Worm (Caenorhabditis elegans) whole organism, midembryonic: Measurements from ENCODE around the gene alh-13.

ENCODE experiments used
- klf-2 ChIP-seq: fragments of 200-800 bp; sonication (Bioruptor generic); conservative IDR thresholded peaks from 2 replicates; pipeline ENCODE4 v1.3.6; 2022; ENCODE audit warnings: missing genetic modification reagents, missing genetic modification characterization, missing compliant biosample characterization
- ztf-23 ChIP-seq: fragments of 200-800 bp; sonication (Bioruptor generic); IDR thresholded peaks from 2 replicates; pipeline ENCODE4 v1.3.6; 2022; ENCODE audit warnings: missing genetic modification reagents, missing genetic modification characterization, missing compliant biosample characterization

DNA sequence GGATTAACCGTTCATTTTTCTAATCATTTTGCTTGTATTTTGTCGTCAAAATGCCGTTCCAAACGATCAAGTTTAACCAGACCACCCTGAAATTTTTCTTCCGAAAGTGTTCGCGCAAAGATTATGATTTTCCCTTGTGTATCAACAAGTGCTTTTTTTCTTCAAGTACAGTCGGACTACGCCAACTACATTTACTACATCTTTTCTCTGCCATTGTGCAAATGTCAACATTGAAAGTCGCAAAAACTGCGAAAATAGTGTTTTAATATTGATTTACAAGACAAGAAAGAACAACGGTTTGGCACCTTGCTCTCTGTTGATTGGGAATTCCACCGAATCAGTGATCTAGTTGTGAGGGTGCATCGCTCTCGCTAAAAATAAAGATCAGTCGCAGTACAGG, 31.4 kb upstream of the alh-13 start:
- TF ChIP-seq ztf-23 (GFP tag; lab: Robert Waterston, UW) (no peak), klf-2 (GFP tag; lab: Robert Waterston, UW) (no peak)
